Worm (Caenorhabditis elegans) whole organism, L2 larva: ENCODE data around the gene F45D3.3.

ENCODE experiments used
- R02D3.7 ChIP-seq: fragments of 150-350 bp; optimal IDR thresholded peaks from 2 replicates; lab custom pipeline; 2014; ENCODE audit warnings: missing biosample characterization, missing genetic modification characterization
- Y55F3AM.14 ChIP-seq: fragments of 200-800 bp; sonication (Bioruptor generic); optimal IDR thresholded peaks from 2 replicates; lab custom pipeline; 2018; ENCODE audit warnings: mild to moderate bottlenecking, missing genetic modification characterization, missing compliant biosample characterization
- ceh-82 ChIP-seq: fragments of 150-350 bp; optimal IDR thresholded peaks from 2 replicates; lab custom pipeline; 2014; ENCODE audit warnings: missing biosample characterization, missing genetic modification characterization
- elt-1 ChIP-seq: fragments of 150-350 bp; optimal IDR thresholded peaks from 2 replicates; lab custom pipeline; 2014; ENCODE audit warnings: missing biosample characterization, missing genetic modification characterization
- lin-39 ChIP-seq: fragments of 150-350 bp; optimal IDR thresholded peaks from 2 replicates; lab custom pipeline; 2014; ENCODE audit warnings: missing biosample characterization, missing genetic modification reagents, missing genetic modification characterization
- nhr-12 ChIP-seq: fragments of 150-350 bp; optimal IDR thresholded peaks from 2 replicates; lab custom pipeline; 2014; ENCODE audit warnings: missing biosample characterization, missing genetic modification characterization
- nhr-237 ChIP-seq: fragments of 150-350 bp; optimal IDR thresholded peaks from 2 replicates; lab custom pipeline; 2014; ENCODE audit warnings: missing biosample characterization, missing genetic modification characterization
- snpc-4 ChIP-seq: fragments of 150-350 bp; optimal IDR thresholded peaks from 2 replicates; lab custom pipeline; 2014; ENCODE audit warnings: missing biosample characterization, missing genetic modification characterization
- zag-1 ChIP-seq: fragments of 150-350 bp; optimal IDR thresholded peaks from 2 replicates; lab custom pipeline; 2014; ENCODE audit warnings: missing biosample characterization, missing genetic modification characterization
- ztf-1 ChIP-seq: fragments of 200-800 bp; sonication (Bioruptor generic); conservative IDR thresholded peaks from 2 replicates; pipeline ENCODE4 v1.3.6; 2022; ENCODE audit warnings: missing genetic modification characterization, missing compliant biosample characterization
- ztf-11 ChIP-seq: sonication (generic microtip); optimal IDR thresholded peaks from 2 replicates; lab custom pipeline; 2017; ENCODE audit warnings: missing biosample characterization, missing genetic modification characterization

ce11 chrV:12552671-12553212, 2.6 kb upstream of the F45D3.3 start, which contains the start of gene F45D3.4:
- TF ChIP-seq lin-39 (no peak), snpc-4 (tag; lab: Kevin White, UChicago) (no peak), ceh-82 (no peak), ztf-1 (GFP tag; lab: Robert Waterston, UW) (no peak), elt-1 (tag; lab: Kevin White, UChicago) (no peak), zag-1 (tag; lab: Kevin White, UChicago) (no peak), Y55F3AM.14 (no peak), nhr-12 (tag; lab: Kevin White, UChicago) (no peak), nhr-237 (tag; lab: Kevin White, UChicago) (no peak), R02D3.7 (tag; lab: Kevin White, UChicago) (no peak), ztf-11 (no peak)
